Fruit fly (Drosophila melanogaster) S2 (cell line): ENCODE data around the gene CG45492.

Experiments
- CG8478 ChIP-seq: fragments of >200 bp; optimal IDR thresholded peaks from 2 replicates; lab custom pipeline; 2018
- CTCF ChIP-seq, 2 experiments: fragments of >200 bp; optimal IDR thresholded peaks; 2 replicates each; lab custom pipeline; 2018

DNA sequence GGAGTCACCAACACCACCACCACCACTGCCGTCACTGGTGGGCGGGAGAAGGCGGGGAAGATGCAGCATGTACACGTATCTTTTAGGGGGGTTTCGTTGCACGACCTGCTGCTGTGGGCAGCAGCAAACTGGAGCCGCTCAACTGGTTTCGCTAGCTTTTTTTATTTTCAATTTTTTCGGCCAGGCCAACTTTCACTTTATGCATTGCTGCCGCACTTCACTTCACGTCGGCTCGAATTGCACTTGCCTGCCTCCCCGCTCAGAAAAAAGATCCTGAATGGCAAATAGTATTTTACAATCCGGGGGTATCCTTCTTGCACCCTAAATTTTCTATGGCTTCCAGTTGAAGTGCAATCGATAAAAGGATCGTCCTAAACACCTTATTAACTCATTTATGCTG, 44.0 kb downstream of the CG45492 start:
- TF ChIP-seq CG8478 (lab: Kevin White, UChicago) (no peak), CTCF (optimal IDR thresholded peaks at IDR 0.05; lab: Kevin White, UChicago) (no peak)
